Fruit fly (Drosophila melanogaster) whole organism, prepupa: ENCODE results near the gene CG2111.
"Not testable (repeated sequence)": the region's sequence is repeated elsewhere in the genome, so short reads cannot be mapped to it uniquely, and the experiment has no call there.

Experiments used
- Blimp-1 ChIP-seq: fragments of 200-800 bp; sonication (Bioruptor generic); optimal IDR thresholded peaks from 3 replicates; lab custom pipeline; 2017; ENCODE audit warnings: missing biosample characterization, missing genetic modification characterization, mild to moderate bottlenecking, moderate library complexity, missing genetic modification reagents
- CG10631 ChIP-seq: fragments of 200-800 bp; sonication (Bioruptor generic); optimal IDR thresholded peaks from 2 replicates; lab custom pipeline; 2016; ENCODE audit warnings: missing biosample characterization, missing genetic modification characterization
- CG11294 ChIP-seq: fragments of 200-800 bp; sonication (Bioruptor generic); IDR thresholded peaks from 2 replicates; pipeline ENCODE4 v1.3.6; 2022; ENCODE audit warnings: missing biosample characterization, missing genetic modification characterization
- CG11902 ChIP-seq: fragments of 200-800 bp; sonication (Bioruptor generic); optimal IDR thresholded peaks from 3 replicates; lab custom pipeline; 2016; ENCODE audit warnings: missing biosample characterization, missing genetic modification characterization
- CG15336 ChIP-seq: fragments of 200-800 bp; sonication (Bioruptor generic); IDR thresholded peaks from 2 replicates; pipeline ENCODE4 v1.3.6; 2022; ENCODE audit warnings: missing biosample characterization, missing genetic modification characterization
- CG1621 ChIP-seq: fragments of 200-800 bp; sonication (Bioruptor generic); optimal IDR thresholded peaks from 3 replicates; lab custom pipeline; 2018; ENCODE audit warnings: missing biosample characterization, mild to moderate bottlenecking, missing genetic modification characterization
- CG16779 ChIP-seq: fragments of 200-800 bp; sonication (Bioruptor generic); optimal IDR thresholded peaks from 3 replicates; lab custom pipeline; 2017; ENCODE audit warnings: missing biosample characterization, mild to moderate bottlenecking, missing genetic modification characterization
- CG3032 ChIP-seq: fragments of 200-800 bp; optimal IDR thresholded peaks from 2 replicates; lab custom pipeline; 2019; ENCODE audit warnings: missing biosample characterization, mild to moderate bottlenecking, missing genetic modification characterization, moderate library complexity
- CG31627 ChIP-seq: fragments of 200-800 bp; sonication (Bioruptor generic); optimal IDR thresholded peaks from 3 replicates; lab custom pipeline; 2016; ENCODE audit warnings: missing biosample characterization, missing genetic modification characterization
- CG32006 ChIP-seq: fragments of 200-800 bp; sonication (Bioruptor generic); optimal IDR thresholded peaks from 3 replicates; lab custom pipeline; 2017; ENCODE audit warnings: missing biosample characterization, mild to moderate bottlenecking, missing genetic modification characterization
- CG3919 ChIP-seq: fragments of 200-800 bp; sonication (Bioruptor generic); optimal IDR thresholded peaks from 3 replicates; lab custom pipeline; 2016; ENCODE audit warnings: missing biosample characterization, missing genetic modification characterization
- CG4318 ChIP-seq: fragments of 200-800 bp; sonication (Bioruptor generic); optimal IDR thresholded peaks from 3 replicates; lab custom pipeline; 2017; ENCODE audit warnings: missing biosample characterization, mild to moderate bottlenecking, missing genetic modification characterization
- CG6276 ChIP-seq: fragments of 200-800 bp; sonication (Bioruptor generic); optimal IDR thresholded peaks from 2 replicates; lab custom pipeline; 2017; ENCODE audit warnings: missing biosample characterization, mild to moderate bottlenecking, missing genetic modification characterization
- CG6808 ChIP-seq: fragments of 200-800 bp; sonication (Bioruptor generic); optimal IDR thresholded peaks from 3 replicates; lab custom pipeline; 2017; ENCODE audit warnings: missing biosample characterization, missing genetic modification characterization, mild to moderate bottlenecking, moderate library complexity, missing genetic modification reagents
- CG6854 ChIP-seq: fragments of 200-800 bp; sonication (Bioruptor generic); optimal IDR thresholded peaks from 2 replicates; lab custom pipeline; 2017; ENCODE audit warnings: missing biosample characterization, mild to moderate bottlenecking, missing genetic modification characterization
- CG7368 ChIP-seq: fragments of 200-800 bp; sonication (Bioruptor generic); optimal IDR thresholded peaks from 3 replicates; lab custom pipeline; 2016; ENCODE audit warnings: missing biosample characterization, missing genetic modification characterization
- CG9139 ChIP-seq: fragments of 200-800 bp; sonication (Bioruptor generic); optimal IDR thresholded peaks from 3 replicates; lab custom pipeline; 2017; ENCODE audit warnings: missing biosample characterization, mild to moderate bottlenecking, missing genetic modification characterization
- Eip75B ChIP-seq: fragments of 200-800 bp; sonication (Bioruptor generic); optimal IDR thresholded peaks from 3 replicates; lab custom pipeline; 2016; ENCODE audit warnings: missing biosample characterization, missing genetic modification characterization
- Eip78C ChIP-seq: fragments of 200-800 bp; sonication (Bioruptor generic); peaks from one replicate; lab custom pipeline; 2016; ENCODE audit warnings: missing biosample characterization, missing genetic modification characterization
- Eip93F ChIP-seq: fragments of 200-800 bp; sonication (Bioruptor generic); optimal IDR thresholded peaks from 2 replicates; lab custom pipeline; 2016; ENCODE audit warnings: missing biosample characterization, mild to moderate bottlenecking, missing genetic modification characterization
- Ets21C ChIP-seq: fragments of 200-800 bp; sonication (Bioruptor generic); optimal IDR thresholded peaks from 3 replicates; lab custom pipeline; 2016; ENCODE audit warnings: missing biosample characterization, missing genetic modification characterization
- Ets96B ChIP-seq: fragments of 200-800 bp; optimal IDR thresholded peaks from 2 replicates; lab custom pipeline; 2019; ENCODE audit warnings: missing biosample characterization, mild to moderate bottlenecking, missing genetic modification characterization, moderate library complexity
- Hr38 ChIP-seq: sonication (Bioruptor generic); optimal IDR thresholded peaks from 2 replicates; lab custom pipeline; 2016; ENCODE audit warnings: missing biosample characterization, missing genetic modification characterization
- Hr39 ChIP-seq: fragments of 200-800 bp; sonication (Bioruptor generic); optimal IDR thresholded peaks from 2 replicates; lab custom pipeline; 2016; ENCODE audit warnings: missing biosample characterization, missing genetic modification characterization
- Hr4 ChIP-seq: fragments of 200-800 bp; sonication (Bioruptor generic); optimal IDR thresholded peaks from 3 replicates; lab custom pipeline; 2016; ENCODE audit warnings: missing biosample characterization, missing genetic modification characterization
- OdsH ChIP-seq: fragments of 200-800 bp; sonication (Bioruptor generic); optimal IDR thresholded peaks from 3 replicates; lab custom pipeline; 2016; ENCODE audit warnings: missing biosample characterization, missing genetic modification characterization
- Sox14 ChIP-seq: fragments of 200-800 bp; sonication (Bioruptor generic); optimal IDR thresholded peaks from 3 replicates; lab custom pipeline; 2016; ENCODE audit warnings: missing biosample characterization, missing genetic modification characterization
- achi ChIP-seq: fragments of 200-800 bp; sonication (Bioruptor generic); optimal IDR thresholded peaks from 3 replicates; lab custom pipeline; 2016; ENCODE audit warnings: missing biosample characterization, missing genetic modification characterization
- cyc ChIP-seq: fragments of 200-800 bp; sonication (Bioruptor generic); optimal IDR thresholded peaks from 3 replicates; lab custom pipeline; 2016; ENCODE audit warnings: missing biosample characterization, missing genetic modification characterization
- esn ChIP-seq: fragments of 200-800 bp; sonication (Bioruptor generic); optimal IDR thresholded peaks from 2 replicates; lab custom pipeline; 2016; ENCODE audit warnings: missing biosample characterization, mild to moderate bottlenecking, missing genetic modification characterization, moderate library complexity
- fd59A ChIP-seq: fragments of 200-800 bp; sonication (Bioruptor generic); optimal IDR thresholded peaks from 2 replicates; lab custom pipeline; 2017; ENCODE audit warnings: missing biosample characterization, mild to moderate bottlenecking, missing genetic modification characterization, missing genetic modification reagents
- fd85E ChIP-seq: fragments of 200-800 bp; sonication (Bioruptor generic); optimal IDR thresholded peaks from 3 replicates; lab custom pipeline; 2016; ENCODE audit warnings: missing biosample characterization, missing genetic modification characterization
- pdm3 ChIP-seq: fragments of 200-800 bp; sonication (Bioruptor generic); optimal IDR thresholded peaks from 3 replicates; lab custom pipeline; 2016; ENCODE audit warnings: missing biosample characterization, missing genetic modification characterization
- salr ChIP-seq, 2 experiments: fragments of 200-800 bp; sonication (Bioruptor generic); optimal IDR thresholded peaks; 3 replicates each; lab custom pipeline; 2016 to 2018; ENCODE audit warnings: missing biosample characterization in 2 of 2, missing genetic modification characterization in 2 of 2, mild to moderate bottlenecking in 1 of 2
- spab ChIP-seq: fragments of 200-800 bp; sonication (Bioruptor generic); optimal IDR thresholded peaks from 2 replicates; lab custom pipeline; 2017; ENCODE audit warnings: missing biosample characterization, mild to moderate bottlenecking, missing genetic modification characterization, missing genetic modification reagents
- ss ChIP-seq, 2 experiments: fragments of 200-800 bp; sonication (Bioruptor generic); optimal IDR thresholded peaks; 2 replicates in 1 of 2; 3 replicates in 1 of 2; lab custom pipeline; 2017 to 2018; ENCODE audit warnings: mild to moderate bottlenecking in 2 of 2, missing biosample characterization in 2 of 2, missing genetic modification characterization in 2 of 2, moderate library complexity in 1 of 2
- topi ChIP-seq: fragments of 200-800 bp; sonication (Bioruptor generic); optimal IDR thresholded peaks from 3 replicates; lab custom pipeline; 2016; ENCODE audit warnings: missing biosample characterization, missing genetic modification characterization

CG2111 gene

DNA sequence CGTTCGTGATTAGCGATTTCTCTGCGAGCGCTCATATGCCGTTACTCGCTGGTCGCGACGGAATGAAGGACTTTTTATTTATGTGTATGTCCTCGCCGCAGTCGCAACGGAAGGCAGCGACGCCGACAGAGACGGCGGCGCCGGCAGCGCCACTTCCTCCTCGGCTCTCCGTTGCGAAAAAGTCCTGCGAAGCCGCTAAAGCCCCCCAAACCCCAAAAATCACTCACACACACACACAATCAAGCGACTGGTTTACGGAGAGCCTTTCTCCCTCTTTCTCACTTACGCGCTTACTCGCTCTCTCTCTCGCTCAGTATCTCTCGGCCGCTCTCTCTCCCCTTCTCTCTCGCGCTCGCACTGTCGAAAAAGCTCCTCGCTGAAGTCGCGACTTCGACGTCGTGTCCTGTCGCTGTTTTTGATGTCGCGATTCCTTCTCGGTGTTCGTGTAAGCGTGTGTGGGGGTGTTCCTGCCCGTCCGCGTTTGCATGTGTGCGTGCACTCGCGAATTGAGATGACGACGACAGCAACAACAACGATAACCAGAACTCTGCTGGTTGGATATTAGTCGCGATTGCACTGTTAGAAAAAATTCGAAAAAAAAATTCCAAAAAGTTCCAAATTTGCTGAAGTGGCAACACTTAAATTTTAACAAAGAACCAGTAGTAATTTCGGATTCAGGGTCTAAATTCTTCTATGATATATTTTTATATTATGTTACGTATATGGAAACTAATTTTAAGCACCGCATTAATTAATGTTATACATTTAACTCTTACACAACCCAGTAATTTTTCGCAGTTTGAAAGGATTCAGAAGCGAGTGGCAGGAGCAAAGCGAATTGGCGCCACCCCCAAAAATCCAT lies 37.1 kb upstream of the CG2111 start, which contains the start of gene CG43347 (continued):
- peak; percentile 45 for TF ChIP-seq CG6808 (GFP tag; lab: Kevin White, UChicago)
- TF ChIP-seq OdsH (GFP tag; lab: Kevin White, UChicago), result peak; percentile 44
- peak; percentile 46 for TF ChIP-seq CG4318 (GFP tag; lab: Kevin White, UChicago)
- TF ChIP-seq salr (GFP tag; optimal IDR thresholded peaks at IDR 0.05; lab: Kevin White, UChicago), result peak in 1 of 2 experiments; percentile 17
- TF ChIP-seq topi (GFP tag; lab: Kevin White, UChicago), result peak; percentile 41
- peak; percentile 61 for TF ChIP-seq CG32006
- TF ChIP-seq CG7368 (GFP tag; lab: Kevin White, UChicago), result no peak
- TF ChIP-seq CG9139 (GFP tag; lab: Kevin White, UChicago), result no peak
- no peak for TF ChIP-seq CG11294 (GFP tag; lab: Robert Waterston, UW)
- peak; percentile 0 for TF ChIP-seq cyc (GFP tag; lab: Kevin White, UChicago)

- TF ChIP-seq Eip78C (GFP tag; lab: Kevin White, UChicago) (peak; percentile 15), CG3032 (tag; lab: Kevin White, UChicago) (no peak)
Measured at dm6 chrX:10621202-10621990, 36.1 kb upstream of the CG2111 start.

- not testable (repeated sequence) for TF ChIP-seq Blimp-1 (GFP tag; lab: Kevin White, UChicago); fd85E; fd59A (GFP tag; lab: Kevin White, UChicago)
- TF ChIP-seq, all 60 proteins: peak for 0; not testable (repeated sequence) for 60
Measured at dm6 chrX:10623125-10623524, 34.4 kb upstream of the CG2111 start, which contains the start of gene Rab9Db. Gene Rab9Db (minus strand): TSS chrX:10623225.

dm6 chrX:10627062-10627756 lies 30.3 kb upstream of the CG2111 start, which contains the start of the genes CG9806 and X11Lbeta:
Gene CG9806 (minus strand): TSS chrX:10627112.
Gene X11Lbeta (plus strand): TSS chrX:10627737.
- TF ChIP-seq Blimp-1 (GFP tag; lab: Kevin White, UChicago), result no peak
- TF ChIP-seq salr (GFP tag; optimal IDR thresholded peaks at IDR 0.05; lab: Kevin White, UChicago), result no peak
- no peak for TF ChIP-seq CG11902 (GFP tag; lab: Kevin White, UChicago)
- TF ChIP-seq Hr38 (GFP tag; lab: Kevin White, UChicago), result no peak
- no peak for TF ChIP-seq CG31627
- TF ChIP-seq CG11294 (GFP tag; lab: Robert Waterston, UW), result no peak
- TF ChIP-seq CG3919 (GFP tag; lab: Kevin White, UChicago), result no peak
- TF ChIP-seq CG10631 (GFP tag; lab: Kevin White, UChicago), result no peak
- TF ChIP-seq Sox14 (GFP tag; lab: Kevin White, UChicago), result no peak

- TF ChIP-seq cyc (GFP tag; lab: Kevin White, UChicago) (peak; percentile 47), CG6854 (GFP tag; lab: Kevin White, UChicago) (no peak), Ets21C (peak; percentile 29), topi (GFP tag; lab: Kevin White, UChicago) (peak; percentile 64), CG9139 (GFP tag; lab: Kevin White, UChicago) (no peak), ss (GFP tag; optimal IDR thresholded peaks at IDR 0.05; lab: Kevin White, UChicago) (peak; percentile 26 to 45), Eip78C (GFP tag; lab: Kevin White, UChicago) (peak; percentile 91), CG1621 (tag; lab: Kevin White, UChicago) (peak; percentile 9), pdm3 (GFP tag; lab: Kevin White, UChicago) (peak; percentile 46), achi (GFP tag; lab: Kevin White, UChicago) (peak; percentile 39), Eip93F (GFP tag; lab: Kevin White, UChicago) (no peak), Eip75B (GFP tag; lab: Kevin White, UChicago) (peak; percentile 48), CG11902 (GFP tag; lab: Kevin White, UChicago) (peak; percentile 2), spab (GFP tag; lab: Kevin White, UChicago) (peak; percentile 9), Hr39 (GFP tag; lab: Kevin White, UChicago) (peak; percentile 50), CG16779 (tag; lab: Kevin White, UChicago) (no peak), Ets96B (peak; percentile 36), Sox14 (GFP tag; lab: Kevin White, UChicago) (peak; percentile 45), CG6276 (peak; percentile 5), esn (GFP tag; lab: Kevin White, UChicago) (peak; percentile 74), fd85E (no peak), CG15336 (0 out of 2 replicates have a peak, but pooled peaks have one; percentile 35), Hr4 (GFP tag; lab: Kevin White, UChicago) (peak; percentile 40)
Measured at dm6 chrX:10628874-10629273, 28.6 kb upstream of the CG2111 start.
